Worm (Caenorhabditis elegans): ENCODE results near the gene T24E12.6.

T24E12.6 gene

ce11 chrII:3759010-3759409 is 2.5 kb downstream of the T24E12.6 start, which contains the start of gene T24E12.12:
TSS of gene T24E12.12 (plus strand) at chrII:3759290.
- TF ChIP-seq ama-1 (optimal IDR thresholded peaks at IDR 0.05) (no peak), hnd-1 (tag; optimal IDR thresholded peaks at IDR 0.05) (no peak), pes-1 (GFP tag; IDR thresholded peaks at IDR 0.05) (no peak), tbx-37 (GFP tag; conservative IDR thresholded peaks at IDR 0.05) (no peak), aly-1 (tag; optimal IDR thresholded peaks at IDR 0.05) (no peak), tra-4 (tag; optimal IDR thresholded peaks at IDR 0.05) (no peak), sea-1 (GFP tag; conservative IDR thresholded peaks at IDR 0.05) (no peak), B0310.2 (tag; optimal IDR thresholded peaks at IDR 0.05) (no peak), tbx-11 (GFP tag; IDR thresholded peaks at IDR 0.05) (no peak), F13C5.2 (tag; optimal IDR thresholded peaks at IDR 0.05) (no peak), ets-7 (tag; optimal IDR thresholded peaks at IDR 0.05) (no peak), hmg-4 (GFP tag; optimal IDR thresholded peaks at IDR 0.05) (no peak), ceh-36 (tag; optimal IDR thresholded peaks at IDR 0.05) (no peak), hmbx-1 (tag; optimal IDR thresholded peaks at IDR 0.05) (no peak), flt-1 (GFP tag; IDR thresholded peaks at IDR 0.05) (no peak), ceh-13 (GFP tag; optimal IDR thresholded peaks at IDR 0.05) (no peak), scrt-1 (GFP tag; IDR thresholded peaks at IDR 0.05) (no peak)

- TF ChIP-seq pes-1 (GFP tag; IDR thresholded peaks at IDR 0.05) (no peak), tra-4 (tag; optimal IDR thresholded peaks at IDR 0.05) (no peak), tbx-37 (GFP tag; conservative IDR thresholded peaks at IDR 0.05) (no peak), ceh-36 (tag; optimal IDR thresholded peaks at IDR 0.05) (no peak), aly-1 (tag; optimal IDR thresholded peaks at IDR 0.05) (no peak), ceh-13 (GFP tag; optimal IDR thresholded peaks at IDR 0.05) (no peak), sea-1 (GFP tag; conservative IDR thresholded peaks at IDR 0.05) (no peak), ama-1 (optimal IDR thresholded peaks at IDR 0.05) (no peak), hnd-1 (tag; optimal IDR thresholded peaks at IDR 0.05) (no peak)
These were observed 4.0 kb downstream of the T24E12.6 start, which contains the start of gene srx-111 for ce11 chrII:3757499-3757898. TSS of gene srx-111 (plus strand) at chrII:3757799.

DNA sequence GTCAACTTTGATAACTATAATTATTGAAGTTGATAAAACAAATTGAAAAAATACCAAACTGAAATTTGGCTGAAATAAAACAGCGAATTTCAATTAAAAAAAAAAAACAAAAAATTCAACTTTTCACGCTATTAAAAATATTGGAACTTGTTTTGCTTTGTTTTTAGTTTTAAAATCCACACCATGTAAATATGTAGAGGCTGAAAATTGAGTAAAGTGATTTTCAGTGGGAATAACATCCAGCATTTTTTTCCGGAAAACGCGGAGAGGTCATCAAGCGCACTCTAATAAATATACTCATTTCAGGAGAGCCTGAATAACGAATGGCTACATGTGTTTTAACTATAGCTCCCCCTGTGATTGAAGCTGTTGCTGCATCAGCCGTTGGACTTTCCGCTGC is 7.9 kb downstream of the T24E12.6 start, which contains the start of gene rcd-1:
Gene rcd-1, plus strand, starts transcription at position 301 of the 400 bp plus-strand sequence.
- TF ChIP-seq hmbx-1 (tag; optimal IDR thresholded peaks at IDR 0.05) (no peak), sea-1 (GFP tag; conservative IDR thresholded peaks at IDR 0.05) (no peak), tbx-37 (GFP tag; conservative IDR thresholded peaks at IDR 0.05) (no peak), tbx-11 (GFP tag; IDR thresholded peaks at IDR 0.05) (no peak), tra-4 (tag; optimal IDR thresholded peaks at IDR 0.05) (no peak), flt-1 (GFP tag; IDR thresholded peaks at IDR 0.05) (no peak), ceh-36 (tag; optimal IDR thresholded peaks at IDR 0.05) (no peak), pes-1 (GFP tag; IDR thresholded peaks at IDR 0.05) (no peak), ama-1 (optimal IDR thresholded peaks at IDR 0.05) (no peak), scrt-1 (GFP tag; IDR thresholded peaks at IDR 0.05) (no peak)

DNA sequence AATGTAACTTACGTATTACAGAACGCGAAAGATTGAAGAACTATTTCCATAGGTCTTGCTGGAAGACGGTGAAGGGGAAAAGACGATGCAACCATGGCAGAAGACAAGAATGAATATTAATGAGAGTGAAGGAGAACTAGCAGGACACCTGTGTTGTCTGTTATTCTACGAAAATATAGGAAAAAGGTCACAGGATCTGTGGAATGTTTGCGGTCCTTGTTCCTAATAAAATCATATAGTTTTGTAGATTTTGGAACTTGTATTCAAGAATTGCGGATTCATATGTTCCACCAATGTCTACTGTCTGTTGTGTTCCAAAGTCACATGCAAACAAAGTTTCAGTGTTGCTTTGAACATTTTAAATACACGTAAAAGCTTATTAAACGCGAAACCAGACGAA is 9.3 kb downstream of the T24E12.6 start, which contains the start of gene sdz-11:
Gene sdz-11, minus strand, starts transcription at position 101 of the 400 bp plus-strand sequence.
- TF ChIP-seq ceh-13 (GFP tag; optimal IDR thresholded peaks at IDR 0.05) (no peak), B0310.2 (tag; optimal IDR thresholded peaks at IDR 0.05) (no peak), sea-1 (GFP tag; conservative IDR thresholded peaks at IDR 0.05) (no peak), aly-1 (tag; optimal IDR thresholded peaks at IDR 0.05) (no peak), hmbx-1 (tag; optimal IDR thresholded peaks at IDR 0.05) (no peak), hnd-1 (tag; optimal IDR thresholded peaks at IDR 0.05) (no peak), tra-4 (tag; optimal IDR thresholded peaks at IDR 0.05) (no peak), F13C5.2 (tag; optimal IDR thresholded peaks at IDR 0.05) (no peak), pes-1 (GFP tag; IDR thresholded peaks at IDR 0.05) (no peak), ceh-36 (tag; optimal IDR thresholded peaks at IDR 0.05) (no peak), tbx-37 (GFP tag; conservative IDR thresholded peaks at IDR 0.05) (no peak)

ce11 chrII:3750685-3751084 is 10.8 kb downstream of the T24E12.6 start, which contains the start of gene fbxb-91:
TSS of gene fbxb-91 (minus strand) at chrII:3750785.
- TF ChIP-seq ceh-36 (tag; optimal IDR thresholded peaks at IDR 0.05) (no peak), aly-1 (tag; optimal IDR thresholded peaks at IDR 0.05) (no peak), sea-1 (GFP tag; conservative IDR thresholded peaks at IDR 0.05) (no peak), scrt-1 (GFP tag; IDR thresholded peaks at IDR 0.05) (no peak), ceh-13 (GFP tag; optimal IDR thresholded peaks at IDR 0.05) (no peak), pes-1 (GFP tag; IDR thresholded peaks at IDR 0.05) (no peak), ama-1 (optimal IDR thresholded peaks at IDR 0.05) (no peak), tbx-37 (GFP tag; conservative IDR thresholded peaks at IDR 0.05) (no peak), F13C5.2 (tag; optimal IDR thresholded peaks at IDR 0.05) (no peak), flt-1 (GFP tag; IDR thresholded peaks at IDR 0.05) (no peak), hmg-4 (GFP tag; optimal IDR thresholded peaks at IDR 0.05) (no peak)

DNA sequence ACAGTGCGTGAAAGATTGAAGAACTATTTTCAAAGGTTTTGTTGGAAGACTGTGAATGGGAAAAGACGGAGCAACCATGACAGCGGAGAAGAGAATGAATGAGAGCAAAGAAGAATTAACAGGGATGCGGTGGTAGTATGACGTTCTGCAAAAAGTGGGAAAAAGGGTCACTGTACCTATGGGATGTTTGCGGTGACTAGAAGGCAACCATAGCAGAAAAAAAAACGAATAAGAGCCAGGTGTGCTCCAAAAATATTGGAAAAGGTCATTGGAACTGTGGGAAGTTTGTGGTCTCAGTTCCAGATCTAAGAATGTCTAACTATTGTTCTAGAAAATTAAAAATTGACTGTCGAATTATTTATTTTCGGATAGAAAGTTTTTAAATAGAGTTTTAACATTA is 12.8 kb downstream of the T24E12.6 start, which contains the start of gene fbxb-90:
Gene fbxb-90, minus strand, starts transcription at position 101 of the 400 bp plus-strand sequence.
- no peak for TF ChIP-seq pes-1 (GFP tag; IDR thresholded peaks at IDR 0.05)

- TF ChIP-seq sea-1 (GFP tag; conservative IDR thresholded peaks at IDR 0.05) (no peak), flt-1 (GFP tag; IDR thresholded peaks at IDR 0.05) (no peak), ets-7 (tag; optimal IDR thresholded peaks at IDR 0.05) (no peak), ceh-13 (GFP tag; optimal IDR thresholded peaks at IDR 0.05) (no peak), F13C5.2 (tag; optimal IDR thresholded peaks at IDR 0.05) (no peak), ama-1 (optimal IDR thresholded peaks at IDR 0.05) (no peak), B0310.2 (tag; optimal IDR thresholded peaks at IDR 0.05) (no peak), scrt-1 (GFP tag; IDR thresholded peaks at IDR 0.05) (no peak), pes-1 (GFP tag; IDR thresholded peaks at IDR 0.05) (no peak), ceh-36 (tag; optimal IDR thresholded peaks at IDR 0.05) (no peak), hmg-4 (GFP tag; optimal IDR thresholded peaks at IDR 0.05) (no peak), tbx-37 (GFP tag; conservative IDR thresholded peaks at IDR 0.05) (no peak), aly-1 (tag; optimal IDR thresholded peaks at IDR 0.05) (no peak), tbx-11 (GFP tag; IDR thresholded peaks at IDR 0.05) (no peak), tra-4 (tag; optimal IDR thresholded peaks at IDR 0.05) (no peak), hnd-1 (tag; optimal IDR thresholded peaks at IDR 0.05) (no peak)
These were observed 14.1 kb downstream of the T24E12.6 start, which contains the start of gene fbxb-92 for ce11 chrII:3747405-3747804. TSS of gene fbxb-92 (minus strand) at chrII:3747505.
